Fruit fly (Drosophila melanogaster): Measurements from ENCODE around the gene Hsc70-3.

Hsc70-3 gene

DNA sequence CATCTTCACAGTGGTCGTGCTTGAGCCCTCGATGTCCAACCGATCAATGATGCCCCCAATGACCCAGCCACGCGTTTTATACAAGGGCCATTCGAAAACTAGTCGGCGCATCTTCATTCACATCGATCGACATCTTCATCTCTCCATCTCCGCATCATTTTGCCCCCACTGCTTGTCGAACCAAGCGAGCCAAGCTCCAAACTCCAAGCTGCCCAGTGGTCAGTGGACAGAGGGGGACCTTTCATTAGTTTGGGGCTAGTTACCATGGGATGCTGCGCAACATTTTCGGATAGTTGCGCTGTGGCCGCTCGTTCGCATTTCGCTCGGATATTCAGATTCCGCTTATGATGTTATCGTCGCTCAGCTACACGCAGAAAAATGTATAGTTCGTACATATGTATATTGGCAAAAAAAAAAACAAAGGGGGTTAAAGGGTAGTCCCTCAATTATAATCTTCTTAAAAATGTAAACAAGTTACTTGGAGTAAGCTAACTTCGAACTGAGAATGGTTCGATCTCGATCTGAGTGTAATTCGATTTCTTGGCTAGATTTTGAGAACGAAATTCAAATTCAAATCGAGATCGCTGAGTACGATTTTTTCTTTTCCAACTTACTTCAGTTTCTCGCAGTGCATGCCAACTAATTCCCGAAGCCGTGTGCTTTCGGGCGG lies 39.3 kb upstream of the Hsc70-3 start, which contains the start of gene CG15740 (continued):
- TF ChIP-seq CG32772 (GFP tag; IDR thresholded peaks at IDR 0.05) (0 out of 2 replicates have a peak, but pooled peaks have one; percentile 20), Tbp (GFP tag; optimal IDR thresholded peaks at IDR 0.05) (no peak), HmgD (GFP tag; optimal IDR thresholded peaks at IDR 0.05) (no peak), gcm (GFP tag; optimal IDR thresholded peaks at IDR 0.05) (no peak), CG9876 (GFP tag; optimal IDR thresholded peaks at IDR 0.05) (no peak), NfI (GFP tag; optimal IDR thresholded peaks at IDR 0.05) (no peak), dm (GFP tag; optimal IDR thresholded peaks at IDR 0.05) (no peak), CG15269 (tag; optimal IDR thresholded peaks at IDR 0.05) (peak; percentile 56), pho (GFP tag; optimal IDR thresholded peaks at IDR 0.05) (no peak), br (optimal IDR thresholded peaks at IDR 0.05) (no peak), cad (GFP tag; optimal IDR thresholded peaks at IDR 0.05) (no peak), CG33557 (GFP tag; optimal IDR thresholded peaks at IDR 0.05) (no peak), CG6175 (GFP tag; IDR thresholded peaks at IDR 0.05) (no peak), trh (GFP tag; optimal IDR thresholded peaks at IDR 0.05) (no peak), corto (GFP tag; optimal IDR thresholded peaks at IDR 0.05) (no peak), wdn (GFP tag; IDR thresholded peaks at IDR 0.05) (0 out of 2 replicates have a peak, but pooled peaks have one; percentile 10), CG10366 (GFP tag; IDR thresholded peaks at IDR 0.05) (peak; percentile 62), CG2889 (GFP tag; IDR thresholded peaks at IDR 0.05) (0 out of 3 replicates have a peak, but pooled peaks have one; percentile 26), dmrt99B (tag; optimal IDR thresholded peaks at IDR 0.05) (peak; percentile 79), grau (tag; optimal IDR thresholded peaks at IDR 0.05) (peak; percentile 1), pb (GFP tag; optimal IDR thresholded peaks at IDR 0.05) (no peak), CG1529 (GFP tag; optimal IDR thresholded peaks at IDR 0.05) (no peak), bab2 (GFP tag; optimal IDR thresholded peaks at IDR 0.05) (peak; percentile 30), CG4360 (GFP tag; IDR thresholded peaks at IDR 0.05) (no peak), vvl (GFP tag; IDR thresholded peaks at IDR 0.05) (peak; percentile 52), slbo (GFP tag; IDR thresholded peaks at IDR 0.05) (peak; percentile 53), Gug (GFP tag; IDR thresholded peaks at IDR 0.05) (no peak; the same call in 3 of the 4 replicates), Atf6 (GFP tag; IDR thresholded peaks at IDR 0.05) (peak; percentile 73; the same call in 1 of the 2 replicates), CHES-1-like (GFP tag; optimal IDR thresholded peaks at IDR 0.05) (no peak), CG34422 (GFP tag; IDR thresholded peaks at IDR 0.05) (peak; percentile 51; the same call in 1 of the 3 replicates), gem (tag; optimal IDR thresholded peaks at IDR 0.05) (peak; percentile 53), lola (GFP tag; optimal IDR thresholded peaks at IDR 0.05) (no peak), CG8290 (GFP tag; optimal IDR thresholded peaks at IDR 0.05) (no peak), CG8290 (tag; optimal IDR thresholded peaks at IDR 0.05) (no peak), Poxn (GFP tag; IDR thresholded peaks at IDR 0.05) (no peak), ac (GFP tag; optimal IDR thresholded peaks at IDR 0.05) (no peak), nau (GFP tag; optimal IDR thresholded peaks at IDR 0.05) (no peak), CG8359 (GFP tag; optimal IDR thresholded peaks at IDR 0.05; ENCODE audit: borderline replicate concordance) (no peak), Rx (GFP tag; IDR thresholded peaks at IDR 0.05) (no peak), CG1024 (GFP tag; IDR thresholded peaks at IDR 0.05) (0 out of 2 replicates have a peak, but pooled peaks have one; percentile 16), chinmo (GFP tag; IDR thresholded peaks at IDR 0.05; ENCODE audit: partially characterized antibody) (no peak), Ets65A (GFP tag) (no peak), zen (tag; optimal IDR thresholded peaks at IDR 0.05) (no peak), CG2202 (tag; optimal IDR thresholded peaks at IDR 0.05) (no peak), CG9437 (GFP tag; optimal IDR thresholded peaks at IDR 0.05) (no peak), jigr1 (GFP tag; IDR thresholded peaks at IDR 0.05) (peak; percentile 21; the same call in 1 of the 3 replicates), CG17361 (GFP tag; IDR thresholded peaks at IDR 0.05) (peak; percentile 44; the same call in 2 of the 3 replicates), CG13624 (GFP tag; optimal IDR thresholded peaks at IDR 0.05) (peak; percentile 26), CG7786 (GFP tag; optimal IDR thresholded peaks at IDR 0.05) (no peak), CG18599 (GFP tag; optimal IDR thresholded peaks at IDR 0.05) (peak; percentile 19), Ssrp (tag; optimal IDR thresholded peaks at IDR 0.05) (no peak)
